Worm (Caenorhabditis elegans): ENCODE measurements around the gene C32H11.4.

ce11 chrIV:12890445-12890844 lies 30.6 kb upstream of the C32H11.4 start, which contains the start of gene K08D8.6:
- TF ChIP-seq him-1 (tag; optimal IDR thresholded peaks at IDR 0.05), result no peak
- no peak for TF ChIP-seq W03F9.2 (tag; optimal IDR thresholded peaks at IDR 0.05)
